Fruit fly (Drosophila melanogaster) whole organism, embryonic: ENCODE results near the gene aln.
A peak's percentile ranks its signal among the peaks of the same experiment; 100 is the strongest.

Experiments
- Adf1 ChIP-seq: fragments of 200-800 bp; sonication (Bioruptor generic); IDR thresholded peaks from 2 replicates; pipeline ENCODE4 v1.3.6; 2022; ENCODE audit warnings: missing biosample characterization, missing genetic modification characterization
- Atf6 ChIP-seq: fragments of 200-800 bp; sonication (Bioruptor generic); IDR thresholded peaks from 2 replicates; pipeline ENCODE4 v1.3.6; 2022; ENCODE audit warnings: missing biosample characterization, missing genetic modification characterization
- Blimp-1 ChIP-seq: fragments of 200-800 bp; sonication (Bioruptor generic); optimal IDR thresholded peaks from 3 replicates; lab custom pipeline; 2018; ENCODE audit warnings: missing biosample characterization, missing genetic modification characterization, mild to moderate bottlenecking, moderate library complexity, missing genetic modification reagents
- CG10267 ChIP-seq: fragments of 200-800 bp; sonication (Bioruptor generic); optimal IDR thresholded peaks from 2 replicates; lab custom pipeline; 2018; ENCODE audit warnings: missing biosample characterization, mild to moderate bottlenecking, missing genetic modification characterization, moderate library complexity
- CG11093 ChIP-seq: fragments of 200-800 bp; sonication (Bioruptor generic); IDR thresholded peaks from 3 replicates; pipeline ENCODE4 v1.3.6; 2022; ENCODE audit warnings: missing biosample characterization, missing genetic modification characterization
- CG11504 ChIP-seq: fragments of 200-800 bp; sonication (Bioruptor generic); optimal IDR thresholded peaks from 3 replicates; lab custom pipeline; 2019; ENCODE audit warnings: missing biosample characterization, mild to moderate bottlenecking, missing genetic modification characterization, moderate library complexity
- CG12219 ChIP-seq: fragments of 200-800 bp; sonication (Bioruptor generic); optimal IDR thresholded peaks from 3 replicates; lab custom pipeline; 2018; ENCODE audit warnings: missing biosample characterization, mild to moderate bottlenecking, missing genetic modification characterization
- CG12769 ChIP-seq: fragments of 200-800 bp; sonication (Bioruptor generic); optimal IDR thresholded peaks from 2 replicates; lab custom pipeline; 2019; ENCODE audit warnings: missing biosample characterization, mild to moderate bottlenecking, missing genetic modification characterization, moderate library complexity
- CG13123 ChIP-seq: fragments of 200-800 bp; sonication (Bioruptor generic); optimal IDR thresholded peaks from 2 replicates; lab custom pipeline; 2016; ENCODE audit warnings: missing biosample characterization, missing genetic modification characterization
- CG13624 ChIP-seq: fragments of 200-800 bp; sonication (Bioruptor generic); optimal IDR thresholded peaks from 2 replicates; lab custom pipeline; 2016; ENCODE audit warnings: missing biosample characterization, missing genetic modification characterization
- CG14860 ChIP-seq: fragments of 200-800 bp; sonication (Bioruptor generic); IDR thresholded peaks from 3 replicates; pipeline ENCODE4 v1.3.6; 2022; ENCODE audit warnings: missing biosample characterization, missing genetic modification characterization; ENCODE audit not compliant: partially characterized antibody
- CG17361 ChIP-seq: fragments of 200-800 bp; sonication (Bioruptor generic); IDR thresholded peaks from 3 replicates; pipeline ENCODE4 v1.3.6; 2022; ENCODE audit warnings: missing biosample characterization, missing genetic modification characterization
- CG17829 ChIP-seq: fragments of 200-800 bp; optimal IDR thresholded peaks from 2 replicates; lab custom pipeline; 2019; ENCODE audit warnings: missing biosample characterization, mild to moderate bottlenecking, missing genetic modification characterization, moderate library complexity
- CG18599 ChIP-seq: fragments of 200-800 bp; sonication (Bioruptor generic); optimal IDR thresholded peaks from 3 replicates; lab custom pipeline; 2017; ENCODE audit warnings: missing biosample characterization, missing genetic modification characterization, mild to moderate bottlenecking, moderate library complexity, missing genetic modification reagents
- CG2202 ChIP-seq: fragments of 200-800 bp; sonication (Bioruptor generic); optimal IDR thresholded peaks from 2 replicates; lab custom pipeline; 2018; ENCODE audit warnings: missing biosample characterization, mild to moderate bottlenecking, missing genetic modification characterization
- CG2875 ChIP-seq: fragments of 200-800 bp; sonication (Bioruptor generic); optimal IDR thresholded peaks from 2 replicates; lab custom pipeline; 2017; ENCODE audit warnings: missing biosample characterization, mild to moderate bottlenecking, missing genetic modification characterization, missing genetic modification reagents
- CG2889 ChIP-seq: fragments of 200-800 bp; sonication (Bioruptor generic); IDR thresholded peaks from 3 replicates; pipeline ENCODE4 v1.3.6; 2022; ENCODE audit warnings: missing biosample characterization, missing genetic modification characterization
- CG31365 ChIP-seq: fragments of 200-800 bp; sonication (Bioruptor generic); optimal IDR thresholded peaks from 2 replicates; lab custom pipeline; 2018; ENCODE audit warnings: missing biosample characterization, mild to moderate bottlenecking, missing genetic modification characterization
- CG3281 ChIP-seq: fragments of 200-800 bp; sonication (Bioruptor generic); optimal IDR thresholded peaks from 3 replicates; lab custom pipeline; 2017; ENCODE audit warnings: missing biosample characterization, mild to moderate bottlenecking, missing genetic modification characterization
- CG3838 ChIP-seq: fragments of 200-800 bp; sonication (Bioruptor generic); optimal IDR thresholded peaks from 3 replicates; lab custom pipeline; 2016; ENCODE audit warnings: missing biosample characterization, missing genetic modification characterization
- CG5180 ChIP-seq: fragments of 200-800 bp; sonication (Bioruptor generic); optimal IDR thresholded peaks from 3 replicates; lab custom pipeline; 2017; ENCODE audit warnings: missing biosample characterization, missing genetic modification characterization, mild to moderate bottlenecking, moderate library complexity, missing genetic modification reagents
- Camta ChIP-seq: fragments of 200-800 bp; sonication (Bioruptor generic); optimal IDR thresholded peaks from 2 replicates; lab custom pipeline; 2016; ENCODE audit warnings: missing biosample characterization, missing genetic modification characterization
- CrebB ChIP-seq: fragments of 200-800 bp; sonication (Bioruptor generic); optimal IDR thresholded peaks from 3 replicates; lab custom pipeline; 2018; ENCODE audit warnings: missing biosample characterization, mild to moderate bottlenecking, missing genetic modification characterization
- Elba2 ChIP-seq: fragments of 200-800 bp; sonication (Bioruptor generic); optimal IDR thresholded peaks from 3 replicates; lab custom pipeline; 2016; ENCODE audit warnings: missing biosample characterization, missing genetic modification characterization
- Ets65A ChIP-seq: fragments of 200-800 bp; sonication (Bioruptor generic); peaks from one replicate; lab custom pipeline; 2016; ENCODE audit warnings: missing biosample characterization, missing genetic modification characterization
- Hand ChIP-seq: fragments of 200-800 bp; sonication (Bioruptor generic); optimal IDR thresholded peaks from 2 replicates; lab custom pipeline; 2017; ENCODE audit warnings: mild to moderate bottlenecking, missing biosample characterization, missing genetic modification reagents, missing genetic modification characterization
- Hr51 ChIP-seq, 2 experiments: fragments of 200-800 bp; sonication (Bioruptor generic); optimal IDR thresholded peaks; 2 replicates in 1 of 2; 3 replicates in 1 of 2; lab custom pipeline; 2016 to 2018; ENCODE audit warnings: missing biosample characterization in 2 of 2, missing genetic modification characterization in 2 of 2, mild to moderate bottlenecking in 1 of 2, moderate library complexity in 1 of 2
- NC2β ChIP-seq: fragments of 200-800 bp; sonication (Bioruptor generic); optimal IDR thresholded peaks from 2 replicates; lab custom pipeline; 2016; ENCODE audit warnings: missing biosample characterization, missing genetic modification characterization
- NK7.1 ChIP-seq: fragments of 200-800 bp; sonication (Bioruptor generic); optimal IDR thresholded peaks from 3 replicates; lab custom pipeline; 2016; ENCODE audit warnings: missing biosample characterization, missing genetic modification characterization
- Neu2 ChIP-seq: fragments of 200-800 bp; sonication (Bioruptor generic); optimal IDR thresholded peaks from 3 replicates; lab custom pipeline; 2016; ENCODE audit warnings: missing biosample characterization, missing genetic modification characterization, borderline replicate concordance
- Nf-YA ChIP-seq: fragments of 200-800 bp; sonication (Bioruptor generic); IDR thresholded peaks from 2 replicates; pipeline ENCODE4 v1.3.6; 2022; ENCODE audit warnings: missing biosample characterization, missing genetic modification characterization
- Spps ChIP-seq: fragments of 200-800 bp; sonication (Bioruptor generic); optimal IDR thresholded peaks from 2 replicates; lab custom pipeline; 2018; ENCODE audit warnings: missing biosample characterization, mild to moderate bottlenecking, missing genetic modification characterization
- Taf1 ChIP-seq: fragments of 200-800 bp; sonication (Bioruptor generic); IDR thresholded peaks from 2 replicates; pipeline ENCODE4 v1.3.6; 2022; ENCODE audit warnings: missing biosample characterization, missing genetic modification characterization
- ap ChIP-seq: fragments of 200-800 bp; sonication (Bioruptor generic); IDR thresholded peaks from 2 replicates; pipeline ENCODE4 v1.3.6; 2022; ENCODE audit warnings: missing biosample characterization, missing genetic modification characterization
- az2 ChIP-seq: fragments of 200-800 bp; sonication (Bioruptor generic); optimal IDR thresholded peaks from 3 replicates; lab custom pipeline; 2016; ENCODE audit warnings: missing biosample characterization, missing genetic modification characterization
- chm ChIP-seq: fragments of 200-800 bp; sonication (Bioruptor generic); IDR thresholded peaks from 2 replicates; pipeline ENCODE4 v1.3.6; 2022; ENCODE audit warnings: missing biosample characterization, missing genetic modification characterization
- corto ChIP-seq: fragments of 200-800 bp; sonication (Bioruptor generic); optimal IDR thresholded peaks from 2 replicates; lab custom pipeline; 2016; ENCODE audit warnings: missing biosample characterization, mild to moderate bottlenecking, missing genetic modification characterization, moderate library complexity
- crol ChIP-seq: fragments of 200-800 bp; sonication (Bioruptor generic); IDR thresholded peaks from 2 replicates; pipeline ENCODE4 v1.3.6; 2022; ENCODE audit warnings: missing biosample characterization, missing genetic modification characterization
- dmrt99B ChIP-seq: fragments of 200-800 bp; sonication (Bioruptor generic); optimal IDR thresholded peaks from 2 replicates; lab custom pipeline; 2018; ENCODE audit warnings: missing biosample characterization, mild to moderate bottlenecking, missing genetic modification characterization, moderate library complexity
- hb ChIP-seq: fragments of 200-800 bp; sonication (Bioruptor generic); IDR thresholded peaks from 3 replicates; pipeline ENCODE4 v1.3.6; 2022; ENCODE audit warnings: missing biosample characterization, missing genetic modification characterization; ENCODE audit not compliant: partially characterized antibody
- inv ChIP-seq: fragments of 200-800 bp; sonication (Bioruptor generic); IDR thresholded peaks from 2 replicates; pipeline ENCODE4 v1.3.6; 2022; ENCODE audit warnings: missing biosample characterization, missing genetic modification characterization; ENCODE audit not compliant: partially characterized antibody
- jing ChIP-seq: fragments of 200-800 bp; sonication (Bioruptor generic); optimal IDR thresholded peaks from 2 replicates; lab custom pipeline; 2018; ENCODE audit warnings: missing biosample characterization, mild to moderate bottlenecking, missing genetic modification characterization
- nerfin-2 ChIP-seq: fragments of 200-800 bp; sonication (Bioruptor generic); IDR thresholded peaks from 2 replicates; pipeline ENCODE4 v1.3.6; 2022; ENCODE audit warnings: missing biosample characterization, missing genetic modification characterization; ENCODE audit not compliant: partially characterized antibody
- ro ChIP-seq: fragments of 200-800 bp; sonication (Bioruptor generic); IDR thresholded peaks from 2 replicates; pipeline ENCODE4 v1.3.6; 2022; ENCODE audit warnings: missing biosample characterization, missing genetic modification characterization
- sd ChIP-seq: fragments of 200-800 bp; sonication (Bioruptor generic); optimal IDR thresholded peaks from 3 replicates; lab custom pipeline; 2018; ENCODE audit warnings: missing biosample characterization, mild to moderate bottlenecking, missing genetic modification characterization, moderate library complexity
- sens ChIP-seq: fragments of 200-800 bp; sonication (Bioruptor generic); peaks from one replicate; lab custom pipeline; 2016; ENCODE audit warnings: missing biosample characterization, missing genetic modification characterization
- stc ChIP-seq: fragments of 200-800 bp; sonication (Bioruptor generic); IDR thresholded peaks from 2 replicates; pipeline ENCODE4 v1.3.6; 2022; ENCODE audit warnings: missing biosample characterization, missing genetic modification characterization
- tap ChIP-seq: fragments of 200-800 bp; optimal IDR thresholded peaks from 3 replicates; lab custom pipeline; 2019; ENCODE audit warnings: missing biosample characterization, mild to moderate bottlenecking, missing genetic modification characterization, moderate library complexity
- tgo ChIP-seq: fragments of 200-800 bp; sonication (Bioruptor generic); IDR thresholded peaks from 3 replicates; pipeline ENCODE4 v1.3.6; 2022; ENCODE audit warnings: missing biosample characterization, missing genetic modification characterization
- vvl ChIP-seq: fragments of 200-800 bp; sonication (Bioruptor generic); IDR thresholded peaks from 2 replicates; pipeline ENCODE4 v1.3.6; 2022; ENCODE audit warnings: missing biosample characterization, missing genetic modification characterization
- wek ChIP-seq: fragments of 200-800 bp; sonication (Bioruptor generic); optimal IDR thresholded peaks from 3 replicates; lab custom pipeline; 2018; ENCODE audit warnings: missing biosample characterization, mild to moderate bottlenecking, missing genetic modification characterization, moderate library complexity

The aln gene

dm6 chr3L:1043530-1043929, 49.7 kb downstream of the aln start (continued):
- TF ChIP-seq tgo (GFP tag; lab: Robert Waterston, UW) (no peak), chm (GFP tag; lab: Robert Waterston, UW) (no peak), CG31365 (tag; lab: Kevin White, UChicago) (no peak), CG5180 (GFP tag; lab: Kevin White, UChicago) (no peak), CG13624 (GFP tag; lab: Kevin White, UChicago) (no peak), crol (no peak), CG17361 (GFP tag; lab: Robert Waterston, UW) (no peak), Camta (GFP tag; lab: Kevin White, UChicago) (no peak), CG2889 (no peak), CG14860 (GFP tag; lab: Robert Waterston, UW) (no peak), ap (GFP tag; lab: Robert Waterston, UW) (no peak), CG3281 (GFP tag; lab: Kevin White, UChicago) (no peak), Hr51 (GFP tag; optimal IDR thresholded peaks at IDR 0.05; lab: Kevin White, UChicago) (no peak), CG11504 (tag; lab: Kevin White, UChicago) (peak; percentile 49), CG12219 (GFP tag; lab: Kevin White, UChicago) (no peak), Atf6 (GFP tag; lab: Robert Waterston, UW) (no peak), wek (GFP tag; lab: Kevin White, UChicago) (no peak), vvl (GFP tag; lab: Robert Waterston, UW) (0 out of 2 replicates have a peak, but pooled peaks have one; percentile 16), CG11093 (GFP tag; lab: Robert Waterston, UW) (0 out of 3 replicates have a peak, but pooled peaks have one; percentile 39), CG3838 (GFP tag; lab: Kevin White, UChicago) (no peak), CG18599 (GFP tag; lab: Kevin White, UChicago) (peak; percentile 59), NC2β (no peak), Blimp-1 (GFP tag; lab: Kevin White, UChicago) (peak; percentile 37), stc (GFP tag; lab: Robert Waterston, UW) (no peak), Hand (GFP tag; lab: Kevin White, UChicago) (no peak), sens (GFP tag; lab: Kevin White, UChicago) (peak; percentile 8), corto (no peak), sd (tag; lab: Kevin White, UChicago) (no peak), CG2875 (GFP tag; lab: Kevin White, UChicago) (no peak), Adf1 (GFP tag; lab: Robert Waterston, UW) (no peak), dmrt99B (peak; percentile 52), Nf-YA (GFP tag; lab: Robert Waterston, UW) (no peak), ro (GFP tag; lab: Robert Waterston, UW) (no peak), Spps (tag; lab: Kevin White, UChicago) (no peak), CrebB (tag; lab: Kevin White, UChicago) (no peak), jing (GFP tag; lab: Kevin White, UChicago) (no peak), Ets65A (GFP tag; lab: Kevin White, UChicago) (peak; percentile 64), hb (GFP tag; lab: Robert Waterston, UW) (no peak), CG10267 (tag; lab: Kevin White, UChicago) (no peak), az2 (GFP tag; lab: Kevin White, UChicago) (no peak), CG13123 (GFP tag; lab: Kevin White, UChicago) (no peak), CG17829 (tag; lab: Kevin White, UChicago) (peak; percentile 5), nerfin-2 (no peak), Elba2 (GFP tag; lab: Kevin White, UChicago) (no peak), inv (GFP tag; lab: Robert Waterston, UW) (no peak), CG2202 (tag; lab: Kevin White, UChicago) (no peak), CG12769 (tag; lab: Kevin White, UChicago) (no peak), Neu2 (GFP tag; lab: Kevin White, UChicago) (no peak), Taf1 (GFP tag; lab: Robert Waterston, UW) (no peak), tap (tag; lab: Kevin White, UChicago) (peak; percentile 18), NK7.1 (GFP tag; lab: Kevin White, UChicago) (no peak)
